Fruit fly (Drosophila melanogaster) whole organism, embryonic: ENCODE measurements around the gene Cyt-c1L.
A peak's percentile ranks its signal among the peaks of the same experiment; 100 is the strongest.

ENCODE experiments used
- Abd-B ChIP-seq: fragments of 200-800 bp; sonication (Bioruptor generic); optimal IDR thresholded peaks from 2 replicates; lab custom pipeline; 2018; ENCODE audit warnings: missing biosample characterization, mild to moderate bottlenecking, missing genetic modification characterization, moderate library complexity
- Awh ChIP-seq: fragments of 200-800 bp; sonication (Bioruptor generic); IDR thresholded peaks from 2 replicates; pipeline ENCODE4, ENCODE4 v1.3.6; 2022; ENCODE audit warnings: missing biosample characterization, missing genetic modification characterization
- B-H1 ChIP-seq: fragments of 200-800 bp; sonication (Bioruptor generic); IDR thresholded peaks from 3 replicates; pipeline ENCODE4 v1.3.6; 2022; ENCODE audit warnings: missing biosample characterization, missing genetic modification characterization
- CG10321 ChIP-seq: fragments of 200-800 bp; sonication (Bioruptor generic); IDR thresholded peaks from 2 replicates; pipeline ENCODE4 v1.3.6; 2022; ENCODE audit warnings: missing biosample characterization, missing genetic modification characterization
- CG10979 ChIP-seq: fragments of 200-800 bp; sonication (Bioruptor generic); optimal IDR thresholded peaks from 2 replicates; lab custom pipeline; 2018; ENCODE audit warnings: missing biosample characterization, mild to moderate bottlenecking, missing genetic modification characterization, moderate library complexity
- CG11456 ChIP-seq: fragments of 200-800 bp; sonication (Bioruptor generic); IDR thresholded peaks from 3 replicates; pipeline ENCODE4 v1.3.6; 2022; ENCODE audit warnings: missing biosample characterization, missing genetic modification characterization
- CG11504 ChIP-seq: fragments of 200-800 bp; sonication (Bioruptor generic); optimal IDR thresholded peaks from 3 replicates; lab custom pipeline; 2019; ENCODE audit warnings: missing biosample characterization, mild to moderate bottlenecking, missing genetic modification characterization, moderate library complexity
- CG11695 ChIP-seq: fragments of 200-800 bp; sonication (Bioruptor generic); IDR thresholded peaks from 3 replicates; pipeline ENCODE4 v1.3.6; 2022; ENCODE audit warnings: missing biosample characterization, missing genetic modification characterization
- CG12219 ChIP-seq: fragments of 200-800 bp; sonication (Bioruptor generic); optimal IDR thresholded peaks from 3 replicates; lab custom pipeline; 2018; ENCODE audit warnings: missing biosample characterization, mild to moderate bottlenecking, missing genetic modification characterization
- CG14441 ChIP-seq: fragments of 200-800 bp; sonication (Bioruptor generic); IDR thresholded peaks from 2 replicates; pipeline ENCODE4 v1.3.6; 2022; ENCODE audit warnings: missing biosample characterization, missing genetic modification characterization
- CG1647 ChIP-seq: fragments of 200-800 bp; sonication (Bioruptor generic); optimal IDR thresholded peaks from 3 replicates; lab custom pipeline; 2016; ENCODE audit warnings: missing biosample characterization, missing genetic modification characterization
- CG17328 ChIP-seq: fragments of 200-800 bp; sonication (Bioruptor generic); IDR thresholded peaks from 2 replicates; pipeline ENCODE4 v1.3.6; 2022; ENCODE audit warnings: missing biosample characterization, missing genetic modification characterization
- CG1792 ChIP-seq: fragments of 200-800 bp; sonication (Bioruptor generic); optimal IDR thresholded peaks from 2 replicates; lab custom pipeline; 2016; ENCODE audit warnings: missing biosample characterization, missing genetic modification characterization
- CG2678 ChIP-seq: fragments of 200-800 bp; sonication (Bioruptor generic); optimal IDR thresholded peaks from 3 replicates; lab custom pipeline; 2019; ENCODE audit warnings: missing biosample characterization, mild to moderate bottlenecking, missing genetic modification characterization, moderate library complexity
- CG2875 ChIP-seq: fragments of 200-800 bp; sonication (Bioruptor generic); optimal IDR thresholded peaks from 2 replicates; lab custom pipeline; 2017; ENCODE audit warnings: missing biosample characterization, mild to moderate bottlenecking, missing genetic modification characterization, missing genetic modification reagents
- CG31441 ChIP-seq: fragments of 200-800 bp; sonication (Bioruptor generic); IDR thresholded peaks from 2 replicates; pipeline ENCODE4 v1.3.6; 2022; ENCODE audit warnings: missing biosample characterization, missing genetic modification characterization
- CG3838 ChIP-seq: fragments of 200-800 bp; sonication (Bioruptor generic); optimal IDR thresholded peaks from 3 replicates; lab custom pipeline; 2016; ENCODE audit warnings: missing biosample characterization, missing genetic modification characterization
- CG6689 ChIP-seq: fragments of 200-800 bp; sonication (Bioruptor generic); IDR thresholded peaks from 2 replicates; pipeline ENCODE4 v1.3.6; 2022; ENCODE audit warnings: missing biosample characterization, missing genetic modification characterization
- CG7839 ChIP-seq: fragments of 200-800 bp; sonication (Bioruptor generic); optimal IDR thresholded peaks from 3 replicates; lab custom pipeline; 2018; ENCODE audit warnings: missing biosample characterization, mild to moderate bottlenecking, missing genetic modification characterization, moderate library complexity
- CG8089 ChIP-seq: fragments of 200-800 bp; sonication (Bioruptor generic); optimal IDR thresholded peaks from 3 replicates; lab custom pipeline; 2016; ENCODE audit warnings: missing biosample characterization, missing genetic modification characterization
- CG9609 ChIP-seq: fragments of 200-800 bp; sonication (Bioruptor generic); optimal IDR thresholded peaks from 3 replicates; lab custom pipeline; 2016; ENCODE audit warnings: missing biosample characterization, missing genetic modification characterization
- CG9817 ChIP-seq: fragments of 200-800 bp; sonication (Bioruptor generic); optimal IDR thresholded peaks from 2 replicates; lab custom pipeline; 2018; ENCODE audit warnings: missing biosample characterization, mild to moderate bottlenecking, missing genetic modification characterization, moderate library complexity
- CG9932 ChIP-seq: fragments of 200-800 bp; sonication (Bioruptor generic); IDR thresholded peaks from 2 replicates; pipeline ENCODE4 v1.3.6; 2022; ENCODE audit warnings: missing biosample characterization, missing genetic modification characterization
- Camta ChIP-seq: fragments of 200-800 bp; sonication (Bioruptor generic); optimal IDR thresholded peaks from 2 replicates; lab custom pipeline; 2016; ENCODE audit warnings: missing biosample characterization, missing genetic modification characterization
- D ChIP-seq, 2 experiments: fragments of 200-800 bp in 1 of 2; fragments of >200 bp in 1 of 2; sonication (Bioruptor generic) in 1 of 2; optimal IDR thresholded peaks; 2 replicates in 1 of 2; 3 replicates in 1 of 2; lab custom pipeline; 2017; ENCODE audit warnings: mild to moderate bottlenecking in 1 of 2, missing biosample characterization in 1 of 2, missing genetic modification characterization in 1 of 2, missing genetic modification reagents in 1 of 2
- D19A ChIP-seq: fragments of 200-800 bp; optimal IDR thresholded peaks from 3 replicates; lab custom pipeline; 2019; ENCODE audit warnings: missing biosample characterization, mild to moderate bottlenecking, missing genetic modification characterization, moderate library complexity
- Doc2 ChIP-seq: fragments of 200-800 bp; sonication (Bioruptor generic); IDR thresholded peaks from 2 replicates; pipeline ENCODE4 v1.3.6; 2022; ENCODE audit warnings: missing biosample characterization, missing genetic modification characterization
- Dp ChIP-seq: fragments of 200-800 bp; sonication (Bioruptor generic); optimal IDR thresholded peaks from 2 replicates; lab custom pipeline; 2018; ENCODE audit warnings: missing biosample characterization, mild to moderate bottlenecking, missing genetic modification characterization, moderate library complexity
- Eip74EF ChIP-seq, 2 experiments: fragments of 200-800 bp in 1 of 2; fragments of >200 bp in 1 of 2; sonication (Bioruptor generic) in 1 of 2; optimal IDR thresholded peaks; 2 replicates each; lab custom pipeline; 2017 to 2019; ENCODE audit warnings: missing biosample characterization in 2 of 2, missing genetic modification characterization in 2 of 2, mild to moderate bottlenecking in 1 of 2, moderate library complexity in 1 of 2
- Ets65A ChIP-seq: fragments of 200-800 bp; sonication (Bioruptor generic); peaks from one replicate; lab custom pipeline; 2016; ENCODE audit warnings: missing biosample characterization, missing genetic modification characterization
- Med ChIP-seq: fragments of 200-800 bp; sonication (Bioruptor generic); peaks from one replicate; lab custom pipeline; 2016; ENCODE audit warnings: missing biosample characterization, missing genetic modification characterization, mild to moderate bottlenecking, inconsistent platforms, moderate library complexity
- Nf-YA ChIP-seq: fragments of 200-800 bp; sonication (Bioruptor generic); IDR thresholded peaks from 2 replicates; pipeline ENCODE4 v1.3.6; 2022; ENCODE audit warnings: missing biosample characterization, missing genetic modification characterization
- Sin3A ChIP-seq: fragments of >200 bp; optimal IDR thresholded peaks from 2 replicates; lab custom pipeline; 2018
- Spps ChIP-seq: fragments of 200-800 bp; sonication (Bioruptor generic); optimal IDR thresholded peaks from 2 replicates; lab custom pipeline; 2018; ENCODE audit warnings: missing biosample characterization, mild to moderate bottlenecking, missing genetic modification characterization
- Xrp1 ChIP-seq: fragments of 200-800 bp; sonication (Bioruptor generic); IDR thresholded peaks from 2 replicates; pipeline ENCODE4 v1.3.6; 2022; ENCODE audit warnings: missing biosample characterization, missing genetic modification characterization
- abd-A ChIP-seq: fragments of 200-800 bp; sonication (Bioruptor generic); optimal IDR thresholded peaks from 3 replicates; lab custom pipeline; 2019; ENCODE audit warnings: missing biosample characterization, mild to moderate bottlenecking, missing genetic modification characterization, moderate library complexity
- btn ChIP-seq: fragments of 200-800 bp; sonication (Bioruptor generic); optimal IDR thresholded peaks from 2 replicates; lab custom pipeline; 2016; ENCODE audit warnings: missing biosample characterization, missing genetic modification characterization
- dan ChIP-seq: fragments of 200-800 bp; sonication (Bioruptor generic); IDR thresholded peaks from 2 replicates; pipeline ENCODE4 v1.3.6; 2022; ENCODE audit warnings: missing biosample characterization, missing genetic modification characterization
- dysf ChIP-seq: fragments of 200-800 bp; sonication (Bioruptor generic); IDR thresholded peaks from 3 replicates; pipeline ENCODE4 v1.3.6; 2022; ENCODE audit warnings: missing biosample characterization, missing genetic modification characterization
- klu ChIP-seq: fragments of 200-800 bp; sonication (Bioruptor generic); IDR thresholded peaks from 2 replicates; pipeline ENCODE4 v1.3.6; 2022; ENCODE audit warnings: missing biosample characterization, missing genetic modification characterization
- onecut ChIP-seq: fragments of 200-800 bp; sonication (Bioruptor generic); IDR thresholded peaks from 2 replicates; pipeline ENCODE4 v1.3.6; 2022; ENCODE audit warnings: missing biosample characterization, missing genetic modification characterization
- pb ChIP-seq: fragments of 200-800 bp; sonication (Bioruptor generic); optimal IDR thresholded peaks from 3 replicates; lab custom pipeline; 2016; ENCODE audit warnings: missing biosample characterization, missing genetic modification characterization
- phol ChIP-seq: fragments of 200-800 bp; sonication (Bioruptor generic); optimal IDR thresholded peaks from 3 replicates; lab custom pipeline; 2018; ENCODE audit warnings: missing biosample characterization, mild to moderate bottlenecking, missing genetic modification characterization, moderate library complexity
- pita ChIP-seq: fragments of 200-800 bp; sonication (Bioruptor generic); optimal IDR thresholded peaks from 2 replicates; lab custom pipeline; 2017; ENCODE audit warnings: missing biosample characterization, mild to moderate bottlenecking, missing genetic modification characterization
- row ChIP-seq: fragments of 200-800 bp; sonication (Bioruptor generic); IDR thresholded peaks from 3 replicates; pipeline ENCODE4 v1.3.6; 2022; ENCODE audit warnings: missing biosample characterization, missing genetic modification characterization
- scrt ChIP-seq: fragments of 200-800 bp; sonication (Bioruptor generic); optimal IDR thresholded peaks from 2 replicates; lab custom pipeline; 2018; ENCODE audit warnings: missing biosample characterization, mild to moderate bottlenecking, missing genetic modification characterization, moderate library complexity
- sens ChIP-seq: fragments of 200-800 bp; sonication (Bioruptor generic); peaks from one replicate; lab custom pipeline; 2016; ENCODE audit warnings: missing biosample characterization, missing genetic modification characterization
- stc ChIP-seq: fragments of 200-800 bp; sonication (Bioruptor generic); IDR thresholded peaks from 2 replicates; pipeline ENCODE4 v1.3.6; 2022; ENCODE audit warnings: missing biosample characterization, missing genetic modification characterization
- stwl ChIP-seq: fragments of 200-800 bp; sonication (Bioruptor generic); optimal IDR thresholded peaks from 3 replicates; lab custom pipeline; 2018; ENCODE audit warnings: missing biosample characterization, mild to moderate bottlenecking, missing genetic modification characterization, moderate library complexity
- tgo ChIP-seq: fragments of 200-800 bp; sonication (Bioruptor generic); IDR thresholded peaks from 3 replicates; pipeline ENCODE4 v1.3.6; 2022; ENCODE audit warnings: missing biosample characterization, missing genetic modification characterization
- tup ChIP-seq: fragments of 200-800 bp; sonication (Bioruptor generic); optimal IDR thresholded peaks from 2 replicates; lab custom pipeline; 2016; ENCODE audit warnings: missing biosample characterization, mild to moderate bottlenecking, missing genetic modification characterization, moderate library complexity

The Cyt-c1L gene

DNA sequence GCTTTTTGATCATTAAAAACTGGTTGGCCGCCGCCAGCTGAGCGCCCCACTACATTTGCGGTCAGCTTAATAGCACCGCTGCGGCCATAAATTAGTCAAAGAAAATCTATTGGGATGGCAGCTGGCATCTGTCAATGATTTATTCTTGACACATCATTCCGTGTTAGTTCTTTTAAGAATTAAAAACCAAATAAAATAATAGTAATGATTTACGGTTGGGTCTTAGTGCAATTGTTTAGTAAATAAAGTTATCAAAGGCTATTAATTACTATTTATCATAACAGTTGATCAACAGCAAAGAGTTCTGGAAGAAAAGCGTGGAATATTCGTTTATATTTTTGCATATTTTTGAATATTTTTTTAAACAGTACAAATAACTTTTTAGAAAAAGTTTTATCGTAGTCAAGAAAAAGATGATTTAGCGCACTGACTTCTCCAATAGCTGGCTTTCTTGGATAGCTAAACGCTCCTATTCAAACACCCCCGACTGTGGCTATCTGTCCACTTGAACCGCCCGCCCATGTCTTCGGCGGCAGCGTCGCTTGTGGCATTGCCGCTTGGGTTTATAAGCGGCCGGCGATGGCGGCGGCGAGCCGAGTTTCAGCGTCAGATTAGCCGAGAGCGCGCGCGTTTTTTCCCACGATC is 6.8 kb downstream of the Cyt-c1L start, which contains the start of gene CG14515 (continued):
- TF ChIP-seq D (optimal IDR thresholded peaks at IDR 0.05; lab: Kevin White, UChicago) (no peak), D (GFP tag; optimal IDR thresholded peaks at IDR 0.05; lab: Kevin White, UChicago) (peak; percentile 21), Awh (GFP tag; lab: Robert Waterston, UW) (no peak), Dp (GFP tag; lab: Kevin White, UChicago) (no peak), CG8089 (GFP tag; lab: Kevin White, UChicago) (no peak), B-H1 (GFP tag; lab: Robert Waterston, UW) (no peak), CG12219 (GFP tag; lab: Kevin White, UChicago) (no peak), CG10979 (tag; lab: Kevin White, UChicago) (peak; percentile 3), CG14441 (0 out of 2 replicates have a peak, but pooled peaks have one; percentile 4), CG31441 (GFP tag; lab: Robert Waterston, UW) (peak; percentile 39; the same call in 1 of the 2 replicates), tup (no peak), klu (GFP tag; lab: Robert Waterston, UW) (no peak), CG9932 (GFP tag; lab: Robert Waterston, UW) (no peak), CG17328 (GFP tag; lab: Robert Waterston, UW) (0 out of 2 replicates have a peak, but pooled peaks have one; percentile 28), Xrp1 (GFP tag; lab: Robert Waterston, UW) (no peak), CG10321 (no peak), Spps (tag; lab: Kevin White, UChicago) (no peak), D19A (tag; lab: Kevin White, UChicago) (no peak), Camta (no peak), dan (GFP tag; lab: Robert Waterston, UW) (no peak), phol (tag; lab: Kevin White, UChicago) (peak; percentile 27), abd-A (tag; lab: Kevin White, UChicago) (no peak), CG6689 (no peak), CG11504 (tag; lab: Kevin White, UChicago) (peak; percentile 56), tgo (no peak; the same call in 2 of the 3 replicates), CG9609 (GFP tag; lab: Kevin White, UChicago) (no peak), Sin3A (no peak), pita (no peak), CG3838 (no peak), dysf (0 out of 3 replicates have a peak, but pooled peaks have one; percentile 30), Ets65A (peak; percentile 53), sens (peak; percentile 76), CG11456 (no peak), CG1792 (GFP tag; lab: Kevin White, UChicago) (no peak), CG2875 (GFP tag; lab: Kevin White, UChicago) (no peak), Eip74EF (GFP tag; optimal IDR thresholded peaks at IDR 0.05; lab: Kevin White, UChicago) (peak in 1 of 2 experiments; percentile 26), row (GFP tag; lab: Robert Waterston, UW) (0 out of 3 replicates have a peak, but pooled peaks have one; percentile 39), CG9817 (tag; lab: Kevin White, UChicago) (no peak), Med (GFP tag; lab: Kevin White, UChicago) (peak; percentile 40), CG11695 (GFP tag; lab: Robert Waterston, UW) (0 out of 3 replicates have a peak, but pooled peaks have one; percentile 12), Abd-B (peak; percentile 7), CG1647 (no peak), CG7839 (tag; lab: Kevin White, UChicago) (peak; percentile 18), scrt (GFP tag; lab: Kevin White, UChicago) (no peak), Nf-YA (GFP tag; lab: Robert Waterston, UW) (no peak), Doc2 (GFP tag; lab: Robert Waterston, UW) (no peak), CG2678 (peak; percentile 20), btn (no peak), stwl (tag; lab: Kevin White, UChicago) (no peak), pb (GFP tag; lab: Kevin White, UChicago) (no peak), onecut (GFP tag; lab: Robert Waterston, UW) (no peak), stc (GFP tag; lab: Robert Waterston, UW) (no peak)
